Fruit fly (Drosophila melanogaster) whole organism, embryonic: ENCODE results near the gene CG13060.

Experiments used
- Abd-B ChIP-seq: fragments of 200-800 bp; sonication (Bioruptor generic); optimal IDR thresholded peaks from 2 replicates; lab custom pipeline; 2018; ENCODE audit warnings: missing biosample characterization, mild to moderate bottlenecking, missing genetic modification characterization, moderate library complexity
- B-H1 ChIP-seq: fragments of 200-800 bp; sonication (Bioruptor generic); IDR thresholded peaks from 3 replicates; pipeline ENCODE4 v1.3.6; 2022; ENCODE audit warnings: missing biosample characterization, missing genetic modification characterization
- BEAF-32 ChIP-seq: fragments of 200-800 bp; sonication (Bioruptor generic); optimal IDR thresholded peaks from 3 replicates; lab custom pipeline; 2017; ENCODE audit warnings: missing biosample characterization, missing genetic modification characterization, mild to moderate bottlenecking, moderate library complexity, missing genetic modification reagents
- CG10267 ChIP-seq: fragments of 200-800 bp; sonication (Bioruptor generic); optimal IDR thresholded peaks from 2 replicates; lab custom pipeline; 2018; ENCODE audit warnings: missing biosample characterization, mild to moderate bottlenecking, missing genetic modification characterization, moderate library complexity
- CG10654 ChIP-seq: fragments of 200-800 bp; sonication (Bioruptor generic); optimal IDR thresholded peaks from 2 replicates; lab custom pipeline; 2016; ENCODE audit warnings: missing biosample characterization, missing genetic modification characterization
- CG12659 ChIP-seq: fragments of 200-800 bp; sonication (Bioruptor generic); optimal IDR thresholded peaks from 3 replicates; lab custom pipeline; 2017; ENCODE audit warnings: mild to moderate bottlenecking, missing biosample characterization, missing genetic modification reagents, missing genetic modification characterization
- CG14441 ChIP-seq: fragments of 200-800 bp; sonication (Bioruptor generic); IDR thresholded peaks from 2 replicates; pipeline ENCODE4 v1.3.6; 2022; ENCODE audit warnings: missing biosample characterization, missing genetic modification characterization
- CG15269 ChIP-seq: fragments of 200-800 bp; sonication (Bioruptor generic); optimal IDR thresholded peaks from 2 replicates; lab custom pipeline; 2018; ENCODE audit warnings: missing biosample characterization, mild to moderate bottlenecking, missing genetic modification characterization, moderate library complexity
- CG17359 ChIP-seq: fragments of 200-800 bp; sonication (Bioruptor generic); optimal IDR thresholded peaks from 3 replicates; lab custom pipeline; 2018; ENCODE audit warnings: missing biosample characterization, mild to moderate bottlenecking, missing genetic modification characterization, moderate library complexity
- CG2678 ChIP-seq: fragments of 200-800 bp; sonication (Bioruptor generic); optimal IDR thresholded peaks from 3 replicates; lab custom pipeline; 2019; ENCODE audit warnings: missing biosample characterization, mild to moderate bottlenecking, missing genetic modification characterization, moderate library complexity
- CG3726 ChIP-seq: fragments of 200-800 bp; sonication (Bioruptor generic); IDR thresholded peaks from 3 replicates; pipeline ENCODE4, ENCODE4 v1.3.6; 2022; ENCODE audit warnings: missing biosample characterization, missing genetic modification characterization
- CG3847 ChIP-seq: fragments of 200-800 bp; sonication (Bioruptor generic); IDR thresholded peaks from 2 replicates; pipeline ENCODE4 v1.3.6; 2022; ENCODE audit warnings: missing biosample characterization, missing genetic modification characterization
- CG4707 ChIP-seq: fragments of 200-800 bp; sonication (Bioruptor generic); optimal IDR thresholded peaks from 2 replicates; lab custom pipeline; 2018; ENCODE audit warnings: missing biosample characterization, mild to moderate bottlenecking, missing genetic modification characterization, moderate library complexity
- CG6854 ChIP-seq: fragments of 200-800 bp; sonication (Bioruptor generic); optimal IDR thresholded peaks from 3 replicates; lab custom pipeline; 2017; ENCODE audit warnings: missing biosample characterization, mild to moderate bottlenecking, missing genetic modification characterization
- CG8359 ChIP-seq: fragments of 200-800 bp; sonication (Bioruptor generic); optimal IDR thresholded peaks from 2 replicates; lab custom pipeline; 2017; ENCODE audit warnings: missing biosample characterization, mild to moderate bottlenecking, missing genetic modification characterization, borderline replicate concordance
- CG8388 ChIP-seq: fragments of 200-800 bp; sonication (Bioruptor generic); optimal IDR thresholded peaks from 2 replicates; lab custom pipeline; 2019; ENCODE audit warnings: missing biosample characterization, mild to moderate bottlenecking, missing genetic modification characterization, moderate library complexity
- CG8944 ChIP-seq: fragments of 200-800 bp; sonication (Bioruptor generic); optimal IDR thresholded peaks from 3 replicates; lab custom pipeline; 2016; ENCODE audit warnings: missing biosample characterization, missing genetic modification characterization
- CG9876 ChIP-seq: fragments of 200-800 bp; sonication (Bioruptor generic); optimal IDR thresholded peaks from 2 replicates; lab custom pipeline; 2016; ENCODE audit warnings: missing biosample characterization, missing genetic modification characterization
- CHES-1-like ChIP-seq: fragments of 200-800 bp; sonication (Bioruptor generic); optimal IDR thresholded peaks from 2 replicates; lab custom pipeline; 2016; ENCODE audit warnings: missing biosample characterization, missing genetic modification characterization
- Dll ChIP-seq: fragments of 200-800 bp; sonication (Bioruptor generic); IDR thresholded peaks from 4 replicates; pipeline ENCODE4 v1.3.6; 2022; ENCODE audit warnings: missing biosample characterization, missing genetic modification characterization; ENCODE audit not compliant: partially characterized antibody
- Drgx ChIP-seq: fragments of 200-800 bp; sonication (Bioruptor generic); IDR thresholded peaks from 2 replicates; pipeline ENCODE4 v1.3.6; 2022; ENCODE audit warnings: missing biosample characterization, missing genetic modification characterization
- Ets97D ChIP-seq: fragments of 200-800 bp; sonication (Bioruptor generic); optimal IDR thresholded peaks from 3 replicates; lab custom pipeline; 2016; ENCODE audit warnings: missing biosample characterization, missing genetic modification characterization
- Fer3 ChIP-seq: fragments of 200-800 bp; sonication (Bioruptor generic); optimal IDR thresholded peaks from 2 replicates; lab custom pipeline; 2018; ENCODE audit warnings: missing biosample characterization, mild to moderate bottlenecking, missing genetic modification characterization, moderate library complexity
- HmgZ ChIP-seq: fragments of 200-800 bp; sonication (Bioruptor generic); optimal IDR thresholded peaks from 2 replicates; lab custom pipeline; 2018; ENCODE audit warnings: missing biosample characterization, mild to moderate bottlenecking, missing genetic modification characterization
- Myb ChIP-seq: fragments of 200-800 bp; sonication (Bioruptor generic); optimal IDR thresholded peaks from 2 replicates; lab custom pipeline; 2016; ENCODE audit warnings: missing biosample characterization, missing genetic modification characterization
- Ptx1 ChIP-seq: fragments of 200-800 bp; sonication (Bioruptor generic); IDR thresholded peaks from 2 replicates; pipeline ENCODE4 v1.3.6; 2022; ENCODE audit warnings: missing biosample characterization, missing genetic modification characterization
- Scr ChIP-seq: fragments of 200-800 bp; sonication (Bioruptor generic); IDR thresholded peaks from 2 replicates; pipeline ENCODE4 v1.3.6; 2022; ENCODE audit warnings: missing biosample characterization, missing genetic modification characterization; ENCODE audit not compliant: partially characterized antibody
- Sox100B ChIP-seq: fragments of 200-800 bp; sonication (Bioruptor generic); optimal IDR thresholded peaks from 3 replicates; lab custom pipeline; 2018; ENCODE audit warnings: missing biosample characterization, mild to moderate bottlenecking, missing genetic modification characterization
- Sry-δ ChIP-seq: fragments of 200-800 bp; sonication (Bioruptor generic); optimal IDR thresholded peaks from 2 replicates; lab custom pipeline; 2016; ENCODE audit warnings: missing biosample characterization, missing genetic modification characterization
- Stat92E ChIP-seq, 3 experiments: fragments of >200 bp in 2 of 3; fragments of 200-800 bp in 1 of 3; sonication (Bioruptor generic) in 1 of 3; optimal IDR thresholded peaks; 2 replicates each; lab custom pipeline; 2017 to 2019; ENCODE audit warnings: missing biosample characterization in 3 of 3, missing genetic modification characterization in 3 of 3, mild to moderate bottlenecking in 1 of 3, moderate library complexity in 1 of 3
- TFAM ChIP-seq: fragments of 200-800 bp; sonication (Bioruptor generic); optimal IDR thresholded peaks from 2 replicates; lab custom pipeline; 2017; ENCODE audit warnings: missing biosample characterization, missing genetic modification characterization, inconsistent platforms
- bigmax ChIP-seq: fragments of 200-800 bp; sonication (Bioruptor generic); optimal IDR thresholded peaks from 2 replicates; lab custom pipeline; 2018; ENCODE audit warnings: missing biosample characterization, mild to moderate bottlenecking, missing genetic modification characterization
- btn ChIP-seq: fragments of 200-800 bp; sonication (Bioruptor generic); optimal IDR thresholded peaks from 2 replicates; lab custom pipeline; 2016; ENCODE audit warnings: missing biosample characterization, missing genetic modification characterization
- cato ChIP-seq: fragments of 200-800 bp; sonication (Bioruptor generic); optimal IDR thresholded peaks from 2 replicates; lab custom pipeline; 2016; ENCODE audit warnings: missing biosample characterization, missing genetic modification characterization, borderline replicate concordance
- chinmo ChIP-seq: fragments of 200-800 bp; sonication (Bioruptor generic); IDR thresholded peaks from 4 replicates; pipeline ENCODE4 v1.3.6; 2022; ENCODE audit warnings: missing biosample characterization, missing genetic modification characterization; ENCODE audit not compliant: partially characterized antibody
- ci ChIP-seq: fragments of 200-800 bp; sonication (Bioruptor generic); IDR thresholded peaks from 3 replicates; pipeline ENCODE4 v1.3.6; 2022; ENCODE audit warnings: missing biosample characterization, missing genetic modification characterization
- crp ChIP-seq, 2 experiments: fragments of 200-800 bp; sonication (Bioruptor generic); optimal IDR thresholded peaks; 2 replicates in 1 of 2; 3 replicates in 1 of 2; lab custom pipeline; 2017; ENCODE audit warnings: missing biosample characterization in 2 of 2, missing genetic modification characterization in 2 of 2, mild to moderate bottlenecking in 1 of 2, moderate library complexity in 1 of 2
- danr ChIP-seq: fragments of 200-800 bp; sonication (Bioruptor generic); IDR thresholded peaks from 2 replicates; pipeline ENCODE4 v1.3.6; 2022; ENCODE audit warnings: missing biosample characterization, missing genetic modification characterization
- fd3F ChIP-seq: fragments of 200-800 bp; sonication (Bioruptor generic); optimal IDR thresholded peaks from 2 replicates; lab custom pipeline; 2018; ENCODE audit warnings: missing biosample characterization, mild to moderate bottlenecking, missing genetic modification characterization, moderate library complexity
- gfzf ChIP-seq: fragments of 200-800 bp; sonication (Bioruptor generic); optimal IDR thresholded peaks from 2 replicates; lab custom pipeline; 2016; ENCODE audit warnings: missing biosample characterization, mild to moderate bottlenecking, missing genetic modification characterization, moderate library complexity
- gsb ChIP-seq: fragments of 200-800 bp; sonication (Bioruptor generic); IDR thresholded peaks from 2 replicates; pipeline ENCODE4 v1.3.6; 2022; ENCODE audit warnings: missing biosample characterization, missing genetic modification characterization
- luna ChIP-seq: fragments of 200-800 bp; sonication (Bioruptor generic); optimal IDR thresholded peaks from 2 replicates; lab custom pipeline; 2016; ENCODE audit warnings: missing biosample characterization, missing genetic modification characterization
- mam ChIP-seq: fragments of 200-800 bp; sonication (Bioruptor generic); optimal IDR thresholded peaks from 3 replicates; lab custom pipeline; 2016; ENCODE audit warnings: missing biosample characterization, missing genetic modification characterization
- nmo ChIP-seq: fragments of 200-800 bp; sonication (Bioruptor generic); optimal IDR thresholded peaks from 2 replicates; lab custom pipeline; 2018; ENCODE audit warnings: missing biosample characterization, mild to moderate bottlenecking, missing genetic modification characterization, moderate library complexity
- pzg ChIP-seq: fragments of 200-800 bp; sonication (Bioruptor generic); optimal IDR thresholded peaks from 3 replicates; lab custom pipeline; 2018; ENCODE audit warnings: missing biosample characterization, mild to moderate bottlenecking, missing genetic modification characterization, moderate library complexity
- row ChIP-seq: fragments of 200-800 bp; sonication (Bioruptor generic); IDR thresholded peaks from 3 replicates; pipeline ENCODE4 v1.3.6; 2022; ENCODE audit warnings: missing biosample characterization, missing genetic modification characterization
- scrt ChIP-seq: fragments of 200-800 bp; sonication (Bioruptor generic); optimal IDR thresholded peaks from 2 replicates; lab custom pipeline; 2018; ENCODE audit warnings: missing biosample characterization, mild to moderate bottlenecking, missing genetic modification characterization, moderate library complexity
- shn ChIP-seq: fragments of 200-800 bp; sonication (Bioruptor generic); optimal IDR thresholded peaks from 3 replicates; lab custom pipeline; 2016; ENCODE audit warnings: missing biosample characterization, missing genetic modification characterization
- zfh1 ChIP-seq: fragments of 200-800 bp; sonication (Bioruptor generic); IDR thresholded peaks from 3 replicates; pipeline ENCODE4 v1.3.6; 2022; ENCODE audit warnings: missing biosample characterization, missing genetic modification characterization

Gene CG13060

DNA sequence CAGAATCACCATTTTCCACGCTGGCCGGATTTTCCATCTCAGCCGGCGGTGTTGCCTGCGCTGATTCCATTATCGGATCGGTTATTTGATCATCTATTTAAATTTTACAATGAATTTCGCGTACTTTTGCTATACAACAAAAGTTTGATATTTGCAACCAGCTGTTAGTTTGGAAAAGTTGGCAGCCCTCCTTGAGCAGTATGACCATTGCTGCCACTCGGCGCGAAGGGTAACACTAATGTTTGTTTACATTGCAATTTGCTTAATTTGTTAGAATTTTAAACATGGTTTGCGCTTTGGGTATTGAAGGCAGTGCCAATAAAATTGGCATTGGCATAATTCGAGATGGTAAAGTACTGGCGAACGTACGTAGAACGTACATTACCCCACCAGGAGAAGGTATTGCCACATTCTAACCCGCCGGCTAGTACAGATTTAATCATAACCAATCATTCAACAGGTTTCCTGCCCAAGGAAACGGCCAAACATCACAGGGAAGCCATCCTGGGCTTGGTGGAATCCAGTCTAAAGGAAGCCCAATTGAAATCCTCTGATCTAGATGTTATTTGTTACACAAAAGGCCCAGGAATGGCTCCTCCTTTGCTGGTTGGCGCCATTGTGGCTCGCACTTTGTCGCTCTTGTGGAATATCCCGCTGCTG is 32.2 kb downstream of the CG13060 start, which contains the start of the genes Golgin104 and Tcs3 (continued):
- TF ChIP-seq mam (GFP tag; lab: Kevin White, UChicago) (no peak), Dll (GFP tag; lab: Robert Waterston, UW) (peak; percentile 38; the same call in 1 of the 4 replicates), scrt (GFP tag; lab: Kevin White, UChicago) (peak; percentile 92), CG12659 (GFP tag; lab: Kevin White, UChicago) (peak; percentile 26), CG8944 (GFP tag; lab: Kevin White, UChicago) (no peak), gfzf (GFP tag; lab: Kevin White, UChicago) (peak; percentile 69), CG8359 (GFP tag; lab: Kevin White, UChicago) (no peak), CG3726 (no peak), pzg (GFP tag; lab: Kevin White, UChicago) (peak; percentile 75), Ets97D (GFP tag; lab: Kevin White, UChicago) (peak; percentile 26), CG6854 (GFP tag; lab: Kevin White, UChicago) (no peak), btn (GFP tag; lab: Kevin White, UChicago) (no peak), CG9876 (GFP tag; lab: Kevin White, UChicago) (no peak), CG17359 (tag; lab: Kevin White, UChicago) (no peak), zfh1 (GFP tag; lab: Robert Waterston, UW) (no peak), gsb (GFP tag; lab: Robert Waterston, UW) (no peak), Stat92E (GFP tag; optimal IDR thresholded peaks at IDR 0.05; lab: Kevin White, UChicago) (peak in 1 of 3 experiments; percentile 80), bigmax (peak; percentile 40), CG4707 (GFP tag; lab: Kevin White, UChicago) (no peak), row (GFP tag; lab: Robert Waterston, UW) (peak; percentile 39; the same call in 1 of the 3 replicates), Myb (GFP tag; lab: Kevin White, UChicago) (peak; percentile 31), crp (GFP tag; optimal IDR thresholded peaks at IDR 0.05; lab: Kevin White, UChicago) (peak; percentile 91 to 96), CG10654 (GFP tag; lab: Kevin White, UChicago) (no peak), nmo (GFP tag; lab: Kevin White, UChicago) (peak; percentile 8), CG2678 (no peak), Scr (peak; percentile 38; the same call in 1 of the 2 replicates), TFAM (GFP tag; lab: Kevin White, UChicago) (no peak), Fer3 (no peak), Sox100B (GFP tag; lab: Kevin White, UChicago) (no peak), chinmo (no peak), danr (GFP tag; lab: Robert Waterston, UW) (no peak), fd3F (GFP tag; lab: Kevin White, UChicago) (no peak), CG8388 (GFP tag; lab: Kevin White, UChicago) (no peak), CG14441 (GFP tag; lab: Robert Waterston, UW) (no peak), CG10267 (tag; lab: Kevin White, UChicago) (peak; percentile 3), Sry-δ (GFP tag; lab: Kevin White, UChicago) (peak; percentile 16), shn (GFP tag; lab: Kevin White, UChicago) (no peak), ci (GFP tag; lab: Robert Waterston, UW) (no peak), cato (GFP tag; lab: Kevin White, UChicago) (no peak), CG3847 (GFP tag; lab: Robert Waterston, UW) (peak; percentile 41; the same call in 1 of the 2 replicates), B-H1 (no peak), Drgx (GFP tag; lab: Robert Waterston, UW) (no peak), CG15269 (tag; lab: Kevin White, UChicago) (no peak), HmgZ (tag; lab: Kevin White, UChicago) (peak; percentile 63), Abd-B (GFP tag; lab: Kevin White, UChicago) (no peak), luna (GFP tag; lab: Kevin White, UChicago) (no peak), BEAF-32 (GFP tag; lab: Kevin White, UChicago) (peak; percentile 21), Ptx1 (GFP tag; lab: Robert Waterston, UW) (no peak), CHES-1-like (peak; percentile 32)
